Fruit fly (Drosophila melanogaster) whole organism, wandering third instar larva: Measurements from ENCODE around the gene CG1628.

Experiments
- Abd-B ChIP-seq: fragments of >200 bp; optimal IDR thresholded peaks from 2 replicates; lab custom pipeline; 2017; ENCODE audit warnings: missing biosample characterization, missing genetic modification characterization
- CG9705 ChIP-seq: fragments of 200-800 bp; sonication (Bioruptor generic); optimal IDR thresholded peaks from 2 replicates; lab custom pipeline; 2018; ENCODE audit warnings: missing biosample characterization, mild to moderate bottlenecking, missing genetic modification characterization
- CrebA ChIP-seq: fragments of 200-800 bp; sonication (Bioruptor generic); optimal IDR thresholded peaks from 2 replicates; lab custom pipeline; 2016; ENCODE audit warnings: missing biosample characterization, mild to moderate bottlenecking, missing genetic modification characterization, borderline replicate concordance
- Dfd ChIP-seq: fragments of >200 bp; optimal IDR thresholded peaks from 2 replicates; lab custom pipeline; 2017; ENCODE audit warnings: missing biosample characterization, missing genetic modification characterization
- Dif ChIP-seq: fragments of 200-275, 200-300 bp; sonication (Bioruptor generic); optimal IDR thresholded peaks from 2 replicates; lab custom pipeline; 2018; ENCODE audit warnings: missing biosample characterization, missing genetic modification characterization; ENCODE audit not compliant: partially characterized antibody
- HLH106 ChIP-seq: fragments of 200-800 bp; optimal IDR thresholded peaks from 3 replicates; lab custom pipeline; 2019; ENCODE audit warnings: missing biosample characterization, mild to moderate bottlenecking, missing genetic modification characterization, moderate library complexity
- Hnf4 ChIP-seq: fragments of 200-800 bp; sonication (Bioruptor generic); optimal IDR thresholded peaks from 2 replicates; lab custom pipeline; 2016; ENCODE audit warnings: missing biosample characterization, mild to moderate bottlenecking, missing genetic modification characterization
- Hr83 ChIP-seq: fragments of 200-300 bp; sonication (Bioruptor generic); optimal IDR thresholded peaks from 2 replicates; lab custom pipeline; 2016; ENCODE audit warnings: missing biosample characterization, mild to moderate bottlenecking, missing genetic modification characterization, moderate library complexity; ENCODE audit not compliant: poor library complexity, severe bottlenecking
- Jra ChIP-seq: sonication (Bioruptor generic); optimal IDR thresholded peaks from 2 replicates; lab custom pipeline; 2016; ENCODE audit warnings: missing biosample characterization, missing genetic modification characterization
- Mio ChIP-seq: sonication (Bioruptor generic); optimal IDR thresholded peaks from 2 replicates; lab custom pipeline; 2016; ENCODE audit warnings: missing biosample characterization, missing genetic modification characterization
- Myc ChIP-seq: fragments of >200 bp; optimal IDR thresholded peaks from 2 replicates; lab custom pipeline; 2017
- N ChIP-seq: fragments of >200 bp; optimal IDR thresholded peaks from 2 replicates; lab custom pipeline; 2018; ENCODE audit warnings: missing biosample characterization, missing external identifiers, missing genetic modification characterization
- OdsH ChIP-seq: fragments of 200-800 bp; sonication (Bioruptor generic); optimal IDR thresholded peaks from 2 replicates; lab custom pipeline; 2016; ENCODE audit warnings: missing biosample characterization, mild to moderate bottlenecking, missing genetic modification characterization
- Rel ChIP-seq, 2 experiments: fragments of 200-800 bp; sonication (Bioruptor generic) in 1 of 2; optimal IDR thresholded peaks; 2 replicates in 1 of 2; 3 replicates in 1 of 2; lab custom pipeline; 2016 to 2019; ENCODE audit warnings: mild to moderate bottlenecking in 2 of 2, missing biosample characterization in 2 of 2, missing genetic modification characterization in 2 of 2, moderate library complexity in 1 of 2
- Sp1 ChIP-seq: fragments of 200-800 bp; sonication (Bioruptor generic); optimal IDR thresholded peaks from 3 replicates; lab custom pipeline; 2019; ENCODE audit warnings: missing biosample characterization, mild to moderate bottlenecking, missing genetic modification characterization, moderate library complexity
- Vsx2 ChIP-seq: fragments of 200-300, 225-300 bp; sonication (Bioruptor generic); optimal IDR thresholded peaks from 2 replicates; lab custom pipeline; 2018; ENCODE audit warnings: missing biosample characterization, missing genetic modification characterization; ENCODE audit not compliant: partially characterized antibody
- br ChIP-seq: fragments of 200-800 bp; sonication (Bioruptor generic); optimal IDR thresholded peaks from 2 replicates; lab custom pipeline; 2016; ENCODE audit warnings: missing biosample characterization, missing genetic modification characterization
- dmrt93B ChIP-seq: fragments of 200-800 bp; sonication (Bioruptor generic); optimal IDR thresholded peaks from 2 replicates; lab custom pipeline; 2018; ENCODE audit warnings: missing biosample characterization, mild to moderate bottlenecking, missing genetic modification characterization
- dsf ChIP-seq: sonication (Bioruptor generic); optimal IDR thresholded peaks from 2 replicates; lab custom pipeline; 2016; ENCODE audit warnings: missing biosample characterization, missing genetic modification characterization, borderline replicate concordance
- ey ChIP-seq: fragments of 200-800 bp; sonication (Bioruptor generic); optimal IDR thresholded peaks from 2 replicates; lab custom pipeline; 2016; ENCODE audit warnings: missing biosample characterization, missing genetic modification characterization
- foxo ChIP-seq, 2 experiments: fragments of 200-800 bp; sonication (Bioruptor generic); optimal IDR thresholded peaks; 2 replicates in 1 of 2; 3 replicates in 1 of 2; lab custom pipeline; 2016 to 2017; ENCODE audit warnings: missing biosample characterization in 2 of 2, missing genetic modification characterization in 2 of 2
- fru ChIP-seq: fragments of 200-800 bp; sonication (Bioruptor generic); optimal IDR thresholded peaks from 3 replicates; lab custom pipeline; 2016; ENCODE audit warnings: missing biosample characterization, mild to moderate bottlenecking, missing genetic modification characterization
- h ChIP-seq: fragments of 200-800 bp; sonication (Bioruptor generic); optimal IDR thresholded peaks from 3 replicates; lab custom pipeline; 2016; ENCODE audit warnings: missing biosample characterization, mild to moderate bottlenecking, missing genetic modification characterization
- jim ChIP-seq: fragments of 175-275, 200-325 bp; sonication (Bioruptor generic); optimal IDR thresholded peaks from 2 replicates; lab custom pipeline; 2016; ENCODE audit warnings: missing biosample characterization, mild to moderate bottlenecking, missing genetic modification characterization
- lola ChIP-seq: fragments of >200 bp; optimal IDR thresholded peaks from 2 replicates; lab custom pipeline; 2017; ENCODE audit warnings: missing biosample characterization, missing genetic modification characterization
- pan ChIP-seq: fragments of >200 bp; optimal IDR thresholded peaks from 2 replicates; lab custom pipeline; 2017
- psq ChIP-seq: fragments of 200-800 bp; sonication (Bioruptor generic); optimal IDR thresholded peaks from 3 replicates; lab custom pipeline; 2017; ENCODE audit warnings: missing biosample characterization, mild to moderate bottlenecking, missing genetic modification characterization, moderate library complexity
- rgr ChIP-seq: fragments of 200-800 bp; sonication (Bioruptor generic); optimal IDR thresholded peaks from 3 replicates; lab custom pipeline; 2016; ENCODE audit warnings: missing biosample characterization, mild to moderate bottlenecking, missing genetic modification characterization
- sage ChIP-seq: fragments of 200-800 bp; sonication (Bioruptor generic); optimal IDR thresholded peaks from 2 replicates; lab custom pipeline; 2016; ENCODE audit warnings: missing biosample characterization, mild to moderate bottlenecking, missing genetic modification characterization
- tai ChIP-seq: sonication (Bioruptor generic); optimal IDR thresholded peaks from 2 replicates; lab custom pipeline; 2016; ENCODE audit warnings: missing biosample characterization, missing genetic modification characterization
- usp ChIP-seq: fragments of >200 bp; optimal IDR thresholded peaks from 2 replicates; lab custom pipeline; 2017; ENCODE audit warnings: missing biosample characterization, missing genetic modification characterization
- woc ChIP-seq: sonication (Bioruptor generic); optimal IDR thresholded peaks from 2 replicates; lab custom pipeline; 2016; ENCODE audit warnings: missing biosample characterization, mild to moderate bottlenecking, missing genetic modification characterization

The CG1628 gene

DNA sequence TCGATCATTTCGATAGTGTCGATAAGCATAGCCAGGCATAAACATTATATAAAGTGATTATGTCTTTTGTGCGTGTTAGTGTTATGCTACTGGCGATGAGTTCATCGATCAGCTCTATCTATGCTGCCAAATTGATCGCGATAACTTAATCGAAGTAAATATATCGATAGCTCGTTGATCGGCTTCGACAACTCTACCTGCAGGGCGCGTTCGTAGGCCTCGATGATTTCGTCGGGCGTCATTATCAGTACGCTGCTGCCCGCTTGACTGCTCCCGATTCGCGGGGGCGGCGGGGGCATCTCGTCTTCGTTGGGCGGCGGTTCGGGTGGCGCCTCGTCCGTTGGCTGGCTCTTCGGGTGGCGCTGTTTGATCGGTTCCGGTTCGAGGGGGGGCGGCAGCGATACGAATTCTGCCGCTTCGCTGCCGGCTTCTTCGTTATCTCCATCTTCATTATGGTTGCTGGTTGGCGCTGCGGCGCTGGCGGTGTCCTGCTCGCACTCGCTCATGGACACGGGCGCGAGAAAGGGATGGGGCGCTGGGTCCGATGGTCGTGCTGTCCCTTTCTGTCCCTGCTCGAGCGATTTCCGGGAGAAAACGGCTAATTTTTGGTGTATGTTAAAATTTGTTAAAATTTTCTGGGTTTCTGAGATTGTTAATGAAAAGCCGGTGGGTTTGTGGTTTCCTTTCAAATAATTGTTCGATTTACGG lies at the start of gene CG1628:
Gene CG1628, minus strand, starts transcription at position 658 of the 708 bp plus-strand sequence.
- TF ChIP-seq dmrt93B (GFP tag; lab: Kevin White, UChicago) (peak; percentile 0), dsf (GFP tag; lab: Kevin White, UChicago) (no peak)

DNA sequence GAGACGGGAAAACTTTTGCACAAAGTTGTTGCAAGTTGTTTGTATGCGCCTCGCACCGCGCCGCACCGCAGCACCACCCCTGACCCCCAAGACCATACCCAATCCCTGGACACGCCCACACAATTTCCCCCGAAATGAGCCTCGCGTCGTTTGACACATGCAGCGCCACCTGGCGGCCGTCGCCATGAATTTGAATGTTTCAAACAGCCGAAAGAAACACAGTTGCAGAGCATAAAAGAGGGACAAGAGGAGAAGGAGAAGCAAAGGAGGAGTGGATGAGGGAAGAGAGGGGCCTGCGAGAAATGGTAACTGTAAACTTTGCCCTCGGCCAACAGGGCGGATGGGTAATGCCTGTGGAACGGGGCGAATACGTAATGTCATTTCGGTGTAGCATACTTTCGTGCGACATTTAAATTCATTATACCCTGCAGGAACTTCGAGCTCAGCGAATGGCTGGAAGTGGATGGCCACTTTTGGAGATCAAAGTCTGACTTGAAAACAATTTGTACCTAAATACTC lies 39.8 kb upstream of the CG1628 start:
- TF ChIP-seq N (GFP tag; lab: Kevin White, UChicago), result no peak
- no peak for TF ChIP-seq Myc (lab: Kevin White, UChicago)
- no peak for TF ChIP-seq Mio (GFP tag; lab: Kevin White, UChicago)
- no peak for TF ChIP-seq psq (GFP tag; lab: Kevin White, UChicago)
- TF ChIP-seq Vsx2 (GFP tag; lab: Kevin White, UChicago), result no peak
- TF ChIP-seq Dif (GFP tag; lab: Kevin White, UChicago), result no peak
- TF ChIP-seq Dfd (GFP tag; lab: Kevin White, UChicago), result no peak
- no peak for TF ChIP-seq HLH106 (tag; lab: Kevin White, UChicago)
- TF ChIP-seq Hnf4 (GFP tag; lab: Kevin White, UChicago), result no peak
- no peak for TF ChIP-seq dmrt93B (GFP tag; lab: Kevin White, UChicago)
- no peak for TF ChIP-seq jim (GFP tag; lab: Kevin White, UChicago)

DNA sequence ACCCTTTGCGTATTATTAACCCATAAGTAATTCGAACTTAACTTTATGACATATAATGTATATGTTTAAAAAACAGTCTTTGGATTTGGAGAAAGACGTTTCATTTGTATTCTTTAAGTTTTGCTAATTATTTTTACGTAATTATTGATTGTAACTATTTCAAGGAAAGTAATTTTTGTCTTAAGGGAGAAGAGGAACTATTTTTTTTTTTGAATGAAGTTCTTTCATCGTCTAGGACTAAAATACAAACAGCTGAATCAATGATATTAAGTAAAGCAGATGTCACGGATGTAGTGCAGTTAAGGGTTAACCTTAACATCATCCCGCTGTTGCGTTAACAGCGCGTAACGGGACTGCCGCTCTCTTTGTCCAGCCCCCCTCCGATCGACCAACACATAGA lies 26.4 kb upstream of the CG1628 start:
- no peak for TF ChIP-seq lola
- TF ChIP-seq rgr (GFP tag; lab: Kevin White, UChicago), result peak; percentile 27
- peak; percentile 12 for TF ChIP-seq dmrt93B (GFP tag; lab: Kevin White, UChicago)
- peak; percentile 58 for TF ChIP-seq h (GFP tag; lab: Kevin White, UChicago)
- no peak for TF ChIP-seq usp (GFP tag; lab: Kevin White, UChicago)
- peak; percentile 18 for TF ChIP-seq HLH106 (tag; lab: Kevin White, UChicago)
- TF ChIP-seq Rel (GFP tag; optimal IDR thresholded peaks at IDR 0.05; lab: Kevin White, UChicago), result no peak
- no peak for TF ChIP-seq Rel (tag; optimal IDR thresholded peaks at IDR 0.05; lab: Kevin White, UChicago)
- TF ChIP-seq fru (GFP tag; lab: Kevin White, UChicago), result peak; percentile 61
- peak; percentile 35 for TF ChIP-seq Sp1
- peak; percentile 36 for TF ChIP-seq psq (GFP tag; lab: Kevin White, UChicago)
- TF ChIP-seq OdsH (GFP tag; lab: Kevin White, UChicago), result peak; percentile 38
- TF ChIP-seq Myc (lab: Kevin White, UChicago), result no peak
- no peak for TF ChIP-seq N (GFP tag; lab: Kevin White, UChicago)
- no peak for TF ChIP-seq Abd-B (GFP tag; lab: Kevin White, UChicago)
- no peak for TF ChIP-seq tai (GFP tag; lab: Kevin White, UChicago)
- TF ChIP-seq sage (GFP tag; lab: Kevin White, UChicago), result no peak
- TF ChIP-seq br (GFP tag; lab: Kevin White, UChicago), result peak; percentile 24
- TF ChIP-seq Hr83 (GFP tag; lab: Kevin White, UChicago), result no peak
- peak; percentile 45 for TF ChIP-seq ey (GFP tag; lab: Kevin White, UChicago)
- TF ChIP-seq foxo (GFP tag; optimal IDR thresholded peaks at IDR 0.05; lab: Kevin White, UChicago), result peak in 1 of 2 experiments; percentile 62
- TF ChIP-seq CG9705 (GFP tag; lab: Kevin White, UChicago), result no peak

DNA sequence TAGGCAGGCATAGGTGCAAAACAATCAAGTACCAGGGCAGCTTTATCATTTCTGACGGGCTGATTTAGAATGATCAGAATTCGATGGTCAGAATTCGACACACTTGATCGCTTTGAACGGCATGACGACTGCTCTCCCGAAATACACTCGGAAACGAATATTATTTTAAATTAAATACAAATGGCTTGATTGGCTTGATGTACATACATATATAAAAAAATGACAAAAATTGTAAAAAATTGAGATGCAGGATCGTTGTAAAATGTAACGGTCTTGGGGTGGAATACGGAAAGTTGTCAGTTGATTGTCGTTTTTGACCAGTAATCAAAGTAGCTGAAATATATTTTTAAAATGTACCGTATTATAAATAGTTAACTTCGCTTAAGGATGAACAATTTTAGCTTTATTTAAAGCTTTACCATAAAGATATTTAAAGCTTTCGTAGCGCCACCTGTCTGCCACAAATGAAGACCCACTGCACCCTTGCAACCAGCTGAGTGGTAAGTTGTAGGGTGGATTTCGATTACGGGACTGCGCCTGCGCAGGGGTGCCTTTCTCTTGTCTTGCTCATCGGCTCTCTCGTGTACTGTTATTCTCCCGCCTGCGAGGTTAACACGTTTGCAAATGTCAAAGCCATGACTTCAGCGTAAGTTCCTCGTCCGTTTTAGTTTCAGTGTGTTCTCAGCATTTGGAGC lies 24.7 kb upstream of the CG1628 start, which contains the start of the genes CG9806 and X11Lbeta:
Gene CG9806, minus strand, starts transcription at position 51 of the 695 bp plus-strand sequence.
Gene X11Lbeta, plus strand, starts transcription at position 676 of the 695 bp plus-strand sequence.
- no peak for TF ChIP-seq HLH106 (tag; lab: Kevin White, UChicago)
- no peak for TF ChIP-seq pan (lab: Kevin White, UChicago)
- no peak for TF ChIP-seq Rel (GFP tag; optimal IDR thresholded peaks at IDR 0.05; lab: Kevin White, UChicago)
- TF ChIP-seq Rel (tag; optimal IDR thresholded peaks at IDR 0.05; lab: Kevin White, UChicago), result no peak
- TF ChIP-seq rgr (GFP tag; lab: Kevin White, UChicago), result no peak
- no peak for TF ChIP-seq Myc (lab: Kevin White, UChicago)
- no peak for TF ChIP-seq CrebA (GFP tag; lab: Kevin White, UChicago)
- TF ChIP-seq dmrt93B (GFP tag; lab: Kevin White, UChicago), result no peak
- TF ChIP-seq jim (GFP tag; lab: Kevin White, UChicago), result no peak
- no peak for TF ChIP-seq woc
- no peak for TF ChIP-seq Hr83 (GFP tag; lab: Kevin White, UChicago)
- no peak for TF ChIP-seq CG9705 (GFP tag; lab: Kevin White, UChicago)
- TF ChIP-seq ey (GFP tag; lab: Kevin White, UChicago), result no peak
- no peak for TF ChIP-seq OdsH (GFP tag; lab: Kevin White, UChicago)
- no peak for TF ChIP-seq psq (GFP tag; lab: Kevin White, UChicago)
- no peak for TF ChIP-seq Jra (GFP tag; lab: Kevin White, UChicago)
